Worm (Caenorhabditis elegans): ENCODE measurements around the gene F41E6.12.

ce11 chrV:8627580-8627979 lies 1.3 kb downstream of the F41E6.12 start:
- TF ChIP-seq W03F9.2 (tag; optimal IDR thresholded peaks at IDR 0.05): no peak
- TF ChIP-seq him-1 (tag; optimal IDR thresholded peaks at IDR 0.05): no peak
- TF ChIP-seq dao-5 (tag; optimal IDR thresholded peaks at IDR 0.05): no peak
